Fruit fly (Drosophila melanogaster): ENCODE measurements around the gene CG42371.

CG42371 gene

dm6 chr2L:2177312-2177968 is 39.6 kb downstream of the CG42371 start (continued):
- no peak for TF ChIP-seq pzg (GFP tag; optimal IDR thresholded peaks at IDR 0.05)
- no peak for TF ChIP-seq repo (GFP tag; optimal IDR thresholded peaks at IDR 0.05)
- peak; percentile 39 to 59 for TF ChIP-seq Hr51 (GFP tag; optimal IDR thresholded peaks at IDR 0.05)
- peak; percentile 72 for TF ChIP-seq pho (GFP tag; optimal IDR thresholded peaks at IDR 0.05)
- no peak for TF ChIP-seq Scr (GFP tag; IDR thresholded peaks at IDR 0.05; ENCODE audit: partially characterized antibody)
- TF ChIP-seq sima (GFP tag; optimal IDR thresholded peaks at IDR 0.05): no peak
- TF ChIP-seq en (GFP tag; optimal IDR thresholded peaks at IDR 0.05): peak; percentile 31
- TF ChIP-seq ttk (GFP tag; IDR thresholded peaks at IDR 0.05): no peak
- peak; percentile 40 for TF ChIP-seq Sox100B (GFP tag; optimal IDR thresholded peaks at IDR 0.05)
- TF ChIP-seq row (GFP tag; IDR thresholded peaks at IDR 0.05): peak; percentile 68
- no peak for TF ChIP-seq CG1529 (GFP tag; optimal IDR thresholded peaks at IDR 0.05)
- peak; percentile 63 for TF ChIP-seq CG18599 (GFP tag; optimal IDR thresholded peaks at IDR 0.05)
- no peak for TF ChIP-seq CG34376 (GFP tag; optimal IDR thresholded peaks at IDR 0.05)
- TF ChIP-seq CG4282 (GFP tag; optimal IDR thresholded peaks at IDR 0.05): peak; percentile 88
- TF ChIP-seq CG30403 (GFP tag; optimal IDR thresholded peaks at IDR 0.05): peak; percentile 56
- no peak for TF ChIP-seq Oaz (GFP tag; IDR thresholded peaks at IDR 0.05)
- no peak for TF ChIP-seq Tbp (GFP tag; optimal IDR thresholded peaks at IDR 0.05)
- TF ChIP-seq CG4404 (GFP tag; IDR thresholded peaks at IDR 0.05): no peak
- TF ChIP-seq CG10147 (GFP tag; optimal IDR thresholded peaks at IDR 0.05): no peak
- TF ChIP-seq CG12104 (GFP tag; optimal IDR thresholded peaks at IDR 0.05): no peak
- TF ChIP-seq MBD-R2 (GFP tag; IDR thresholded peaks at IDR 0.05): peak; percentile 13; the same call in 1 of the 2 replicates
- peak; percentile 36 for TF ChIP-seq CG4820 (GFP tag; optimal IDR thresholded peaks at IDR 0.05)
- TF ChIP-seq CG2199 (GFP tag; IDR thresholded peaks at IDR 0.05): no peak
- TF ChIP-seq Abd-B (GFP tag; optimal IDR thresholded peaks at IDR 0.05): no peak
- peak; percentile 56 for TF ChIP-seq HLH54F (GFP tag; optimal IDR thresholded peaks at IDR 0.05)
- peak; percentile 92 for TF ChIP-seq Ets65A (GFP tag)
- TF ChIP-seq Rx (GFP tag; IDR thresholded peaks at IDR 0.05): no peak
- peak; percentile 52 for TF ChIP-seq CG4424 (GFP tag; optimal IDR thresholded peaks at IDR 0.05)
- no peak for TF ChIP-seq Dip2 (GFP tag; IDR thresholded peaks at IDR 0.05)
- no peak for TF ChIP-seq CG2875 (GFP tag; optimal IDR thresholded peaks at IDR 0.05)
- peak; percentile 44 for TF ChIP-seq Camta (GFP tag; optimal IDR thresholded peaks at IDR 0.05)
- no peak for TF ChIP-seq CG2116 (GFP tag; optimal IDR thresholded peaks at IDR 0.05)
- 0 out of 3 replicates have a peak, but pooled peaks have one; percentile 40 for TF ChIP-seq z (GFP tag; IDR thresholded peaks at IDR 0.05)
- peak; percentile 74 for TF ChIP-seq gem (tag; optimal IDR thresholded peaks at IDR 0.05)
- TF ChIP-seq CG4730 (GFP tag; IDR thresholded peaks at IDR 0.05): no peak
- TF ChIP-seq Hmr (GFP tag; optimal IDR thresholded peaks at IDR 0.05): peak; percentile 63
- TF ChIP-seq pros (GFP tag; optimal IDR thresholded peaks at IDR 0.05): peak; percentile 6
- TF ChIP-seq nerfin-2 (GFP tag; IDR thresholded peaks at IDR 0.05; ENCODE audit: partially characterized antibody): no peak
- no peak for TF ChIP-seq Hey (tag; optimal IDR thresholded peaks at IDR 0.05)
- peak; percentile 45 for TF ChIP-seq tio (GFP tag; optimal IDR thresholded peaks at IDR 0.05)
- no peak for TF ChIP-seq crp (GFP tag; optimal IDR thresholded peaks at IDR 0.05)
- TF ChIP-seq Gug (GFP tag; IDR thresholded peaks at IDR 0.05): 0 out of 4 replicates have a peak, but pooled peaks have one; percentile 4
- TF ChIP-seq twi (tag; optimal IDR thresholded peaks at IDR 0.05): no peak
- no peak for TF ChIP-seq CG1792 (GFP tag; optimal IDR thresholded peaks at IDR 0.05)
- no peak for TF ChIP-seq ERR (GFP tag; optimal IDR thresholded peaks at IDR 0.05)
- peak; percentile 28 for TF ChIP-seq CG9609 (GFP tag; optimal IDR thresholded peaks at IDR 0.05)
- no peak for TF ChIP-seq jing (GFP tag; optimal IDR thresholded peaks at IDR 0.05)
- no peak for TF ChIP-seq onecut (GFP tag; IDR thresholded peaks at IDR 0.05)
- no peak for TF ChIP-seq Atf3 (GFP tag; optimal IDR thresholded peaks at IDR 0.05)
- peak; percentile 59 for TF ChIP-seq CG1647 (GFP tag; optimal IDR thresholded peaks at IDR 0.05)
- no peak for TF ChIP-seq CG11560 (tag; IDR thresholded peaks at IDR 0.05)

Data from whole organism, embryonic.